Worm (Caenorhabditis elegans) whole organism, young adult: ENCODE results near the gene lsd-1.

Source experiments
- F39B2.1 ChIP-seq: fragments of 200-800 bp; sonication (Bioruptor generic); IDR thresholded peaks from 2 replicates; pipeline ENCODE4 v1.3.6; 2022; ENCODE audit warnings: missing genetic modification reagents, missing genetic modification characterization, missing compliant biosample characterization
- let-526 ChIP-seq: fragments of 200-800 bp; sonication (Bioruptor generic); IDR thresholded peaks from 2 replicates; pipeline ENCODE4 v1.3.6; 2022; ENCODE audit warnings: missing genetic modification reagents, missing genetic modification characterization, missing compliant biosample characterization
- pha-4 ChIP-seq: fragments of 150-350 bp; sonication (generic microtip); optimal IDR thresholded peaks from 2 replicates; lab custom pipeline; 2014; ENCODE audit warnings: missing biosample characterization, missing genetic modification reagents, missing genetic modification characterization
- unc-62 ChIP-seq: fragments of 150-350 bp; optimal IDR thresholded peaks from 2 replicates; lab custom pipeline; 2014; ENCODE audit warnings: missing biosample characterization, missing genetic modification reagents, missing genetic modification characterization

- TF ChIP-seq pha-4 (tag; lab: Kevin White, UChicago), result no peak
- TF ChIP-seq F39B2.1, result no peak
- no peak for TF ChIP-seq let-526 (GFP tag; lab: Robert Waterston, UW)
- TF ChIP-seq unc-62, result no peak
These were observed at the start of gene lsd-1 for ce11 chrX:11948184-11948894.
